Worm (Caenorhabditis elegans) whole organism, L4 larva: ENCODE measurements around the gene ragc-1.

ENCODE experiments used
- D1046.2 ChIP-seq: fragments of 200-800 bp; sonication (Bioruptor generic); IDR thresholded peaks from 2 replicates; pipeline ENCODE4 v1.3.6; 2022; ENCODE audit warnings: missing genetic modification characterization, missing compliant biosample characterization
- F37D6.2 ChIP-seq: sonication (generic microtip); optimal IDR thresholded peaks from 2 replicates; lab custom pipeline; 2016; ENCODE audit warnings: mild to moderate bottlenecking, missing genetic modification characterization, missing compliant biosample characterization
- T26A8.4 ChIP-seq: fragments of 200-800 bp; sonication (Bioruptor generic); IDR thresholded peaks from 2 replicates; pipeline ENCODE4 v1.3.6; 2022; ENCODE audit warnings: missing genetic modification characterization, missing compliant biosample characterization
- Y48G9A.11 ChIP-seq: fragments of 200-800 bp; sonication (Bioruptor generic); IDR thresholded peaks from 2 replicates; pipeline ENCODE4 v1.3.6; 2022; ENCODE audit warnings: missing genetic modification reagents, missing genetic modification characterization, missing compliant biosample characterization
- ZK337.2 ChIP-seq: fragments of 200-800 bp; sonication (Bioruptor generic); IDR thresholded peaks from 2 replicates; pipeline ENCODE4 v1.3.6; 2022; ENCODE audit warnings: missing genetic modification reagents, missing genetic modification characterization, missing compliant biosample characterization
- aly-2 ChIP-seq: sonication (generic microtip); optimal IDR thresholded peaks from 2 replicates; lab custom pipeline; 2018; ENCODE audit warnings: missing biosample characterization, missing genetic modification characterization
- ama-1 ChIP-seq: fragments of 150-350 bp; optimal IDR thresholded peaks from 2 replicates; lab custom pipeline; 2014; ENCODE audit warnings: inconsistent platforms, mixed read lengths
- attf-4 ChIP-seq: sonication (generic microtip); optimal IDR thresholded peaks from 3 replicates; lab custom pipeline; 2017; ENCODE audit warnings: missing biosample characterization, missing genetic modification characterization
- ceh-20 ChIP-seq: fragments of 200-800 bp; sonication (Bioruptor generic); IDR thresholded peaks from 2 replicates; pipeline ENCODE4 v1.3.6; 2022; ENCODE audit warnings: missing genetic modification reagents, missing genetic modification characterization, missing compliant biosample characterization
- cey-2 ChIP-seq: sonication (generic microtip); optimal IDR thresholded peaks from 3 replicates; lab custom pipeline; 2017; ENCODE audit warnings: missing genetic modification characterization, mild to moderate bottlenecking, missing compliant biosample characterization, antibody characterized with exemption, borderline replicate concordance; ENCODE audit not compliant: insufficient read depth
- ctbp-1 ChIP-seq: fragments of 200-800 bp; sonication (Bioruptor generic); IDR thresholded peaks from 2 replicates; pipeline ENCODE4 v1.3.6; 2022; ENCODE audit warnings: missing genetic modification reagents, missing genetic modification characterization, missing compliant biosample characterization
- daf-16 ChIP-seq, 3 experiments: sonication (generic microtip); optimal IDR thresholded peaks; 2 replicates each; lab custom pipeline; 2016 to 2017; ENCODE audit warnings: missing genetic modification characterization in 3 of 3, missing genetic modification reagents in 3 of 3, mild to moderate bottlenecking in 2 of 3, missing compliant biosample characterization in 2 of 3, missing biosample characterization in 1 of 3, moderate library complexity in 1 of 3
- daf-8 ChIP-seq: fragments of 200-800 bp; sonication (Bioruptor generic); IDR thresholded peaks from 2 replicates; pipeline ENCODE4 v1.3.6; 2022; ENCODE audit warnings: missing genetic modification characterization, missing compliant biosample characterization
- dmd-6 ChIP-seq: fragments of 200-800 bp; sonication (Bioruptor generic); IDR thresholded peaks from 2 replicates; pipeline ENCODE4 v1.3.6; 2022; ENCODE audit warnings: missing genetic modification reagents, missing genetic modification characterization, missing compliant biosample characterization
- dpl-1 ChIP-seq: fragments of 150-350 bp; optimal IDR thresholded peaks from 2 replicates; lab custom pipeline; 2014; ENCODE audit warnings: missing biosample characterization, missing genetic modification reagents, missing genetic modification characterization
- duxl-1 ChIP-seq: sonication (generic microtip); optimal IDR thresholded peaks from 2 replicates; lab custom pipeline; 2016; ENCODE audit warnings: mild to moderate bottlenecking, missing genetic modification characterization, moderate library complexity, missing compliant biosample characterization; ENCODE audit not compliant: poor library complexity
- dve-1 ChIP-seq: sonication (generic microtip); optimal IDR thresholded peaks from 2 replicates; lab custom pipeline; 2017; ENCODE audit warnings: antibody characterized with exemption, mild to moderate bottlenecking, missing genetic modification characterization, missing compliant biosample characterization; ENCODE audit not compliant: insufficient read depth
- fos-1 ChIP-seq: fragments of 150-350 bp; optimal IDR thresholded peaks from 2 replicates; lab custom pipeline; 2014; ENCODE audit warnings: missing biosample characterization, missing genetic modification characterization
- hif-1 ChIP-seq, 2 experiments: sonication (generic microtip); optimal IDR thresholded peaks; 2 replicates each; lab custom pipeline; 2016 to 2017; ENCODE audit warnings: missing compliant biosample characterization in 2 of 2, missing genetic modification characterization in 2 of 2, missing genetic modification reagents in 2 of 2, missing genotype in 2 of 2, mild to moderate bottlenecking in 1 of 2
- hmg-1.1 ChIP-seq: fragments of 200-800 bp; sonication (Bioruptor generic); IDR thresholded peaks from 2 replicates; pipeline ENCODE4 v1.3.6; 2022; ENCODE audit warnings: missing genetic modification reagents, missing genetic modification characterization, missing compliant biosample characterization
- jun-1 ChIP-seq: fragments of 150-350 bp; optimal IDR thresholded peaks from 2 replicates; lab custom pipeline; 2014; ENCODE audit warnings: missing biosample characterization, missing genetic modification reagents, missing genetic modification characterization
- lim-7 ChIP-seq: fragments of 200-800 bp; sonication (Bioruptor generic); IDR thresholded peaks from 2 replicates; pipeline ENCODE4 v1.3.6; 2022; ENCODE audit warnings: missing genetic modification characterization, missing compliant biosample characterization
- lin-1 ChIP-seq: fragments of 200-800 bp; sonication (Bioruptor generic); IDR thresholded peaks from 2 replicates; pipeline ENCODE4 v1.3.6; 2022; ENCODE audit warnings: missing genetic modification reagents, missing genetic modification characterization, missing compliant biosample characterization
- lin-15B ChIP-seq: fragments of 150-350 bp; sonication (generic microtip); optimal IDR thresholded peaks from 3 replicates; lab custom pipeline; 2014; ENCODE audit warnings: missing biosample characterization, missing genetic modification characterization
- lin-38 ChIP-seq: fragments of 200-800 bp; sonication (Bioruptor generic); IDR thresholded peaks from 2 replicates; pipeline ENCODE4 v1.3.6; 2022; ENCODE audit warnings: missing genetic modification reagents, missing genetic modification characterization, missing compliant biosample characterization
- lsy-2 ChIP-seq, 2 experiments: fragments of 150-350 bp in 1 of 2; sonication (generic microtip) in 1 of 2; optimal IDR thresholded peaks; 2 replicates each; lab custom pipeline; 2014 to 2017; ENCODE audit warnings: missing biosample characterization in 2 of 2, missing genetic modification characterization in 2 of 2
- madf-9 ChIP-seq: fragments of 200-800 bp; sonication (Bioruptor generic); conservative IDR thresholded peaks from 2 replicates; pipeline ENCODE4 v1.3.6; 2022; ENCODE audit warnings: missing genetic modification reagents, missing genetic modification characterization, missing compliant biosample characterization
- mep-1 ChIP-seq: fragments of 150-350 bp; sonication (generic microtip); optimal IDR thresholded peaks from 3 replicates; lab custom pipeline; 2014; ENCODE audit warnings: missing biosample characterization, missing genetic modification characterization
- mes-2 ChIP-seq: sonication (generic microtip); optimal IDR thresholded peaks from 2 replicates; lab custom pipeline; 2016; ENCODE audit warnings: missing genotype, mild to moderate bottlenecking, missing genetic modification characterization, missing compliant biosample characterization; ENCODE audit not compliant: poor library complexity, severe bottlenecking
- nhr-102 ChIP-seq: sonication (generic microtip); optimal IDR thresholded peaks from 2 replicates; lab custom pipeline; 2016; ENCODE audit warnings: mild to moderate bottlenecking, missing genetic modification characterization, moderate library complexity, missing compliant biosample characterization
- nhr-11 ChIP-seq: fragments of 150-350 bp; optimal IDR thresholded peaks from 2 replicates; lab custom pipeline; 2014; ENCODE audit warnings: missing biosample characterization, missing genetic modification characterization
- nhr-111 ChIP-seq: fragments of 200-800 bp; sonication (Bioruptor generic); optimal IDR thresholded peaks from 2 replicates; lab custom pipeline; 2018; ENCODE audit warnings: mild to moderate bottlenecking, missing genetic modification characterization, missing compliant biosample characterization
- nhr-48 ChIP-seq: sonication (generic microtip); optimal IDR thresholded peaks from 2 replicates; lab custom pipeline; 2016; ENCODE audit warnings: mild to moderate bottlenecking, missing genetic modification characterization, missing compliant biosample characterization
- nhr-6 ChIP-seq: fragments of 150-350 bp; optimal IDR thresholded peaks from 2 replicates; lab custom pipeline; 2014; ENCODE audit warnings: missing biosample characterization, missing genetic modification characterization
- nhr-76 ChIP-seq: fragments of 150-350 bp; optimal IDR thresholded peaks from 2 replicates; lab custom pipeline; 2014; ENCODE audit warnings: missing biosample characterization, missing genetic modification characterization
- pha-4 ChIP-seq, 2 experiments: fragments of 150-350 bp in 1 of 2; fragments of 200-800 bp in 1 of 2; sonication (Bioruptor generic) in 1 of 2; IDR thresholded peaks in 1 of 2; optimal IDR thresholded peaks in 1 of 2; 2 replicates each; pipeline versions ENCODE4 v1.3.6 to Lab custom; 2014 to 2022; ENCODE audit warnings: missing genetic modification characterization in 2 of 2, missing genetic modification reagents in 2 of 2, missing biosample characterization in 1 of 2, missing compliant biosample characterization in 1 of 2
- sdz-12 ChIP-seq: fragments of 200-800 bp; sonication (Bioruptor generic); optimal IDR thresholded peaks from 2 replicates; lab custom pipeline; 2018; ENCODE audit warnings: mild to moderate bottlenecking, missing genetic modification characterization, missing compliant biosample characterization
- snpc-1.2 ChIP-seq: fragments of 200-800 bp; sonication (Bioruptor generic); IDR thresholded peaks from 2 replicates; pipeline ENCODE4 v1.3.6; 2022; ENCODE audit warnings: missing genetic modification reagents, missing genetic modification characterization, missing compliant biosample characterization
- snpc-4 ChIP-seq: fragments of 150-350 bp; optimal IDR thresholded peaks from 2 replicates; lab custom pipeline; 2014; ENCODE audit warnings: missing biosample characterization, missing genetic modification characterization
- spr-1 ChIP-seq: sonication (generic microtip); optimal IDR thresholded peaks from 2 replicates; lab custom pipeline; 2016; ENCODE audit warnings: mild to moderate bottlenecking, missing genetic modification characterization, missing compliant biosample characterization
- tra-1 ChIP-seq: fragments of 200-800 bp; sonication (Bioruptor generic); IDR thresholded peaks from 2 replicates; pipeline ENCODE4 v1.3.6; 2022; ENCODE audit warnings: missing genetic modification reagents, missing genetic modification characterization, missing compliant biosample characterization
- unc-130 ChIP-seq: sonication (generic microtip); optimal IDR thresholded peaks from 2 replicates; lab custom pipeline; 2016; ENCODE audit warnings: missing genetic modification reagents, missing genetic modification characterization, missing compliant biosample characterization
- vab-7 ChIP-seq: fragments of 200-800 bp; sonication (Bioruptor generic); IDR thresholded peaks from 2 replicates; pipeline ENCODE4 v1.3.6; 2022; ENCODE audit warnings: missing genetic modification reagents, missing genetic modification characterization, missing compliant biosample characterization
- ztf-7 ChIP-seq: fragments of 150-350 bp; optimal IDR thresholded peaks from 2 replicates; lab custom pipeline; 2014; ENCODE audit warnings: missing biosample characterization, missing genetic modification characterization

The ragc-1 gene

ce11 chrIV:11593415-11594190, 11.1 kb downstream of the ragc-1 start, which contains the start of gene F40F11.3 (continued):
- peak; percentile 72 for TF ChIP-seq tra-1 (GFP tag; lab: Robert Waterston, UW)
- TF ChIP-seq lim-7 (GFP tag; lab: Robert Waterston, UW), result peak; percentile 71; the same call in 1 of the 2 replicates
- TF ChIP-seq ztf-7 (tag; lab: Kevin White, UChicago), result peak; percentile 62
- TF ChIP-seq jun-1 (tag; lab: Kevin White, UChicago), result peak; percentile 28
- TF ChIP-seq nhr-6 (tag; lab: Kevin White, UChicago), result peak; percentile 69
- TF ChIP-seq D1046.2 (GFP tag; lab: Robert Waterston, UW), result no peak; the same call in 1 of the 2 replicates
- TF ChIP-seq cey-2 (tag; lab: Kevin White, UChicago), result no peak
- no peak for TF ChIP-seq nhr-111
- peak; percentile 49 to 64 for TF ChIP-seq daf-16 (GFP tag; optimal IDR thresholded peaks at IDR 0.05; lab: Kevin White, UChicago)
- TF ChIP-seq daf-16 (tag; optimal IDR thresholded peaks at IDR 0.05; lab: Kevin White, UChicago), result peak; percentile 78
- peak; percentile 24 for TF ChIP-seq snpc-1.2 (GFP tag; lab: Robert Waterston, UW)
- TF ChIP-seq hmg-1.1 (GFP tag; lab: Robert Waterston, UW), result peak; percentile 95
- peak; percentile 57 for TF ChIP-seq dpl-1 (GFP tag; lab: Kevin White, UChicago)
- peak; percentile 65; the same call in 1 of the 2 replicates for TF ChIP-seq ZK337.2
- TF ChIP-seq ama-1 (lab: Kevin White, UChicago), result no peak
- TF ChIP-seq vab-7 (GFP tag; lab: Robert Waterston, UW), result no peak
- TF ChIP-seq Y48G9A.11, result no peak
- TF ChIP-seq nhr-102, result peak; percentile 34
- TF ChIP-seq sdz-12 (GFP tag; lab: Kevin White, UChicago), result no peak
- peak; percentile 68 for TF ChIP-seq F37D6.2
- no peak for TF ChIP-seq fos-1 (tag; lab: Kevin White, UChicago)

- TF ChIP-seq dve-1 (tag; lab: Kevin White, UChicago), result peak; percentile 38
- no peak for TF ChIP-seq daf-8 (GFP tag; lab: Robert Waterston, UW)
- no peak for TF ChIP-seq ctbp-1 (GFP tag; lab: Robert Waterston, UW)
- peak; percentile 49 for TF ChIP-seq lin-38 (GFP tag; lab: Robert Waterston, UW)
- TF ChIP-seq snpc-4 (tag; lab: Kevin White, UChicago), result no peak
- TF ChIP-seq spr-1, result no peak
- TF ChIP-seq T26A8.4 (GFP tag; lab: Robert Waterston, UW), result no peak
- TF ChIP-seq lsy-2 (tag; optimal IDR thresholded peaks at IDR 0.05; lab: Kevin White, UChicago), result peak in 1 of 2 experiments; percentile 69
- TF ChIP-seq ama-1 (lab: Kevin White, UChicago), result no peak
- TF ChIP-seq duxl-1 (tag; lab: Kevin White, UChicago), result peak; percentile 31
- TF ChIP-seq lin-1 (GFP tag; lab: Robert Waterston, UW), result 0 out of 2 replicates have a peak, but pooled peaks have one; percentile 25
- no peak for TF ChIP-seq nhr-102
- no peak for TF ChIP-seq nhr-48 (tag; lab: Kevin White, UChicago)
- no peak for TF ChIP-seq lin-15B (tag; lab: Kevin White, UChicago)
- peak; percentile 44 for TF ChIP-seq nhr-6 (tag; lab: Kevin White, UChicago)
- no peak for TF ChIP-seq attf-4 (tag; lab: Kevin White, UChicago)
- no peak for TF ChIP-seq jun-1 (tag; lab: Kevin White, UChicago)
- no peak for TF ChIP-seq nhr-11 (tag; lab: Kevin White, UChicago)
- no peak for TF ChIP-seq daf-16 (GFP tag; optimal IDR thresholded peaks at IDR 0.05; lab: Kevin White, UChicago)
- peak; percentile 19 for TF ChIP-seq daf-16 (tag; optimal IDR thresholded peaks at IDR 0.05; lab: Kevin White, UChicago)
- peak; percentile 29 for TF ChIP-seq dpl-1 (GFP tag; lab: Kevin White, UChicago)
- no peak for TF ChIP-seq pha-4 (GFP tag; IDR thresholded peaks at IDR 0.05; lab: Robert Waterston, UW)
- TF ChIP-seq pha-4 (tag; optimal IDR thresholded peaks at IDR 0.05; lab: Kevin White, UChicago), result no peak
- no peak for TF ChIP-seq mep-1 (tag; lab: Kevin White, UChicago)
- 0 out of 2 replicates have a peak, but pooled peaks have one; percentile 18 for TF ChIP-seq madf-9
- no peak for TF ChIP-seq dmd-6 (GFP tag; lab: Robert Waterston, UW)
- TF ChIP-seq ZK337.2, result no peak
- peak; percentile 95 for TF ChIP-seq mes-2 (tag; lab: Kevin White, UChicago)
- no peak for TF ChIP-seq aly-2
- no peak for TF ChIP-seq F37D6.2
- peak; percentile 52 for TF ChIP-seq unc-130 (GFP tag; lab: Kevin White, UChicago)
- no peak for TF ChIP-seq nhr-76 (tag; lab: Kevin White, UChicago)
- peak in 1 of 2 experiments; percentile 64 for TF ChIP-seq hif-1 (tag; optimal IDR thresholded peaks at IDR 0.05; lab: Kevin White, UChicago)
- TF ChIP-seq lim-7 (GFP tag; lab: Robert Waterston, UW), result no peak
- 0 out of 2 replicates have a peak, but pooled peaks have one; percentile 41 for TF ChIP-seq snpc-1.2 (GFP tag; lab: Robert Waterston, UW)
- 0 out of 2 replicates have a peak, but pooled peaks have one; percentile 14 for TF ChIP-seq ceh-20
Observed at ce11 chrIV:11592820-11593219, 11.9 kb downstream of the ragc-1 start.
